Fruit fly (Drosophila melanogaster): ENCODE measurements around the gene cdm.
A peak's percentile ranks its signal among the peaks of the same experiment; 100 is the strongest.

Gene cdm

DNA sequence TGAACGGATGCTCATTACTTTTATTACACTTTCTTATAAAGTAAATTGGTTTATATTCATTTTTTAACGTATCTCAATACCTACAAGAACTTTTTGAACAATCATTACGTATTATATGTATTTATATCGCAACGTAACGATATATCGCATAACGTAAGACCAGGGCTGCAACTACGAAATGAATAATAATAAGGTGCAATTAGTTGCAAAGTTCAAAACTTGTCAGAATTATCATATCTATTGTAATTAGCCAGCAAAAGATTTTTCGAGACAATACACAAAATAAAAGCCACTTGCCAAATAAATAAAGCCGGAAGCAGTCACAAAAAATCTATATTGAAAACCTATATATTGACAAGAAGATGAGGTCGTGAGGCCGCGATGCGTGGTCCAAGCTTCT lies 32.0 kb upstream of the cdm start (continued):
- TF ChIP-seq Gsc (GFP tag; IDR thresholded peaks at IDR 0.05) (no peak), CG34224 (GFP tag; IDR thresholded peaks at IDR 0.05; ENCODE audit: partially characterized antibody) (peak; percentile 78), Ets65A (GFP tag) (peak; percentile 92), peb (GFP tag; IDR thresholded peaks at IDR 0.05) (no peak), Dll (GFP tag; IDR thresholded peaks at IDR 0.05; ENCODE audit: partially characterized antibody) (peak; percentile 86), CG15514 (GFP tag; optimal IDR thresholded peaks at IDR 0.05) (peak; percentile 69), CG13424 (tag; optimal IDR thresholded peaks at IDR 0.05) (peak; percentile 32), MBD-R2 (GFP tag; IDR thresholded peaks at IDR 0.05) (peak; percentile 57), CG14014 (GFP tag; IDR thresholded peaks at IDR 0.05) (peak; percentile 48; the same call in 1 of the 2 replicates), CG3726 (GFP tag; IDR thresholded peaks at IDR 0.05) (no peak), CG2129 (GFP tag; IDR thresholded peaks at IDR 0.05; ENCODE audit: partially characterized antibody) (peak; percentile 47), CG9215 (GFP tag; IDR thresholded peaks at IDR 0.05) (no peak), CG7928 (GFP tag; optimal IDR thresholded peaks at IDR 0.05) (peak; percentile 87), Meics (GFP tag; optimal IDR thresholded peaks at IDR 0.05) (peak; percentile 24), kay (GFP tag; optimal IDR thresholded peaks at IDR 0.05) (no peak), hkb (optimal IDR thresholded peaks at IDR 0.05) (no peak), hkb (GFP tag; IDR thresholded peaks at IDR 0.05) (no peak), Hr3 (GFP tag; optimal IDR thresholded peaks at IDR 0.05) (peak; percentile 1), CG33213 (GFP tag; optimal IDR thresholded peaks at IDR 0.05) (peak; percentile 25), CG30403 (GFP tag; optimal IDR thresholded peaks at IDR 0.05) (peak; percentile 59), BEAF-32 (GFP tag; optimal IDR thresholded peaks at IDR 0.05) (peak; percentile 70), ind (GFP tag; optimal IDR thresholded peaks at IDR 0.05) (peak; percentile 53), zfh2 (GFP tag; optimal IDR thresholded peaks at IDR 0.05) (peak; percentile 57), HLH54F (GFP tag; optimal IDR thresholded peaks at IDR 0.05) (peak; percentile 54), HHEX (GFP tag; optimal IDR thresholded peaks at IDR 0.05) (no peak), CG4282 (GFP tag; optimal IDR thresholded peaks at IDR 0.05) (peak; percentile 35), CG42726 (GFP tag; IDR thresholded peaks at IDR 0.05; ENCODE audit: partially characterized antibody) (0 out of 2 replicates have a peak, but pooled peaks have one; percentile 44), CG10209 (GFP tag; optimal IDR thresholded peaks at IDR 0.05) (peak; percentile 3), CG18619 (GFP tag; optimal IDR thresholded peaks at IDR 0.05) (no peak), CG9727 (GFP tag; optimal IDR thresholded peaks at IDR 0.05) (peak; percentile 10), NC2β (GFP tag; optimal IDR thresholded peaks at IDR 0.05) (peak; percentile 19), CG18599 (GFP tag; optimal IDR thresholded peaks at IDR 0.05) (peak; percentile 7), esg (GFP tag; conservative IDR thresholded peaks at IDR 0.05) (no peak; the same call in 1 of the 2 replicates), exex (tag; optimal IDR thresholded peaks at IDR 0.05) (no peak), CG1792 (GFP tag; optimal IDR thresholded peaks at IDR 0.05) (peak; percentile 2), bbx (GFP tag; IDR thresholded peaks at IDR 0.05; ENCODE audit: partially characterized antibody) (peak; percentile 46), Camta (GFP tag; optimal IDR thresholded peaks at IDR 0.05) (peak; percentile 28), CG8359 (GFP tag; optimal IDR thresholded peaks at IDR 0.05; ENCODE audit: borderline replicate concordance) (no peak), CG33557 (GFP tag; optimal IDR thresholded peaks at IDR 0.05) (no peak), tin (GFP tag; optimal IDR thresholded peaks at IDR 0.05) (peak; percentile 54), caup (GFP tag; optimal IDR thresholded peaks at IDR 0.05; ENCODE audit: severe bottlenecking) (peak; percentile 2), CG7839 (tag; optimal IDR thresholded peaks at IDR 0.05) (peak; percentile 40), eyg (GFP tag; optimal IDR thresholded peaks at IDR 0.05) (peak; percentile 15), Abd-B (GFP tag; optimal IDR thresholded peaks at IDR 0.05) (peak; percentile 17), az2 (GFP tag; optimal IDR thresholded peaks at IDR 0.05) (peak; percentile 35), Med (GFP tag) (peak; percentile 93), Dp (GFP tag; optimal IDR thresholded peaks at IDR 0.05) (peak; percentile 48), Opbp (GFP tag; IDR thresholded peaks at IDR 0.05; ENCODE audit: partially characterized antibody) (peak; percentile 52; the same call in 2 of the 3 replicates), CG12155 (GFP tag; optimal IDR thresholded peaks at IDR 0.05) (peak; percentile 41), Sry-δ (GFP tag; optimal IDR thresholded peaks at IDR 0.05) (peak; percentile 74)
